ENCODE assay signal across 4 fruit fly cellular contexts in genomic region chr3R:19157997-19158396, dm6.
A peak's percentile ranks its signal among the peaks of the same experiment; 100 is the strongest.
TF ChIP-seq lines count a peak whose summit lies in the region.

No protein-coding gene starts in this region.

- TF ChIP-seq CTCF in whole organism, embryonic (GFP tag; optimal IDR thresholded peaks at IDR 0.05; lab: Kevin White, UChicago) = no peak

TF ChIP-seq in whole organism, adult, 20 proteins besides CTCF, POLR2A, EP300 and RAD21:
- TF ChIP-seq CG7101 (tag; optimal IDR thresholded peaks at IDR 0.05; lab: Kevin White, UChicago) (no peak), CG14711 (tag; optimal IDR thresholded peaks at IDR 0.05; lab: Kevin White, UChicago) (peak; percentile 33), ovo (GFP tag; optimal IDR thresholded peaks at IDR 0.05; lab: Kevin White, UChicago) (peak; percentile 45), Hr96 (GFP tag; optimal IDR thresholded peaks at IDR 0.05; lab: Kevin White, UChicago) (no peak), Clk (GFP tag; optimal IDR thresholded peaks at IDR 0.05; lab: Kevin White, UChicago) (no peak), bab1 (GFP tag; optimal IDR thresholded peaks at IDR 0.05; lab: Kevin White, UChicago) (peak; percentile 61), CG1620 (GFP tag; optimal IDR thresholded peaks at IDR 0.05; lab: Kevin White, UChicago) (peak; percentile 35), Mnt (GFP tag; optimal IDR thresholded peaks at IDR 0.05; lab: Kevin White, UChicago) (no peak), CG5204 (GFP tag; optimal IDR thresholded peaks at IDR 0.05; lab: Kevin White, UChicago) (no peak), pad (GFP tag; optimal IDR thresholded peaks at IDR 0.05; lab: Kevin White, UChicago) (peak; percentile 44)

TF ChIP-seq in whole organism, embryonic, 481 proteins besides CTCF, POLR2A, EP300 and RAD21 (continues in another document):
- TF ChIP-seq z (GFP tag; IDR thresholded peaks at IDR 0.05; lab: Robert Waterston, UW) = no peak
- peak; percentile 1 for TF ChIP-seq HmgZ (tag; optimal IDR thresholded peaks at IDR 0.05; lab: Kevin White, UChicago)
- peak; percentile 6 for TF ChIP-seq CG10979 (tag; optimal IDR thresholded peaks at IDR 0.05; lab: Kevin White, UChicago)
- TF ChIP-seq Med (GFP tag; lab: Kevin White, UChicago) = peak; percentile 80
- no peak for TF ChIP-seq CG30020 (tag; optimal IDR thresholded peaks at IDR 0.05; lab: Kevin White, UChicago)
- no peak for TF ChIP-seq Dll (GFP tag; IDR thresholded peaks at IDR 0.05; lab: Robert Waterston, UW; ENCODE audit: partially characterized antibody)
- TF ChIP-seq exex (tag; optimal IDR thresholded peaks at IDR 0.05; lab: Kevin White, UChicago) = no peak
- peak; percentile 24 for TF ChIP-seq CG7839 (tag; optimal IDR thresholded peaks at IDR 0.05; lab: Kevin White, UChicago)
- no peak for TF ChIP-seq Oli (tag; optimal IDR thresholded peaks at IDR 0.05; lab: Kevin White, UChicago)
- no peak for TF ChIP-seq CG17829 (tag; optimal IDR thresholded peaks at IDR 0.05; lab: Kevin White, UChicago)
- TF ChIP-seq slbo (GFP tag; IDR thresholded peaks at IDR 0.05; lab: Robert Waterston, UW) = peak; percentile 55; the same call in 1 of the 2 replicates
- TF ChIP-seq mirr (GFP tag; optimal IDR thresholded peaks at IDR 0.05; lab: Kevin White, UChicago) = no peak
- TF ChIP-seq CG2678 (tag; optimal IDR thresholded peaks at IDR 0.05; lab: Kevin White, UChicago) = peak; percentile 40
- peak; percentile 28; the same call in 1 of the 2 replicates for TF ChIP-seq Ptx1 (GFP tag; IDR thresholded peaks at IDR 0.05; lab: Robert Waterston, UW)
- TF ChIP-seq CG31388 (GFP tag; optimal IDR thresholded peaks at IDR 0.05; lab: Kevin White, UChicago) = no peak
- peak; percentile 31 for TF ChIP-seq phol (tag; optimal IDR thresholded peaks at IDR 0.05; lab: Kevin White, UChicago)
- peak; percentile 22 for TF ChIP-seq grau (tag; optimal IDR thresholded peaks at IDR 0.05; lab: Kevin White, UChicago)
- no peak for TF ChIP-seq CG13123 (GFP tag; optimal IDR thresholded peaks at IDR 0.05; lab: Kevin White, UChicago)
- no peak for TF ChIP-seq salm (tag; optimal IDR thresholded peaks at IDR 0.05; lab: Kevin White, UChicago)
- TF ChIP-seq CG8290 (GFP tag; optimal IDR thresholded peaks at IDR 0.05; lab: Kevin White, UChicago) = no peak
- TF ChIP-seq CG8290 (tag; optimal IDR thresholded peaks at IDR 0.05; lab: Kevin White, UChicago) = peak in 1 of 2 experiments; percentile 3
- peak; percentile 23 for TF ChIP-seq Sox102F (GFP tag; optimal IDR thresholded peaks at IDR 0.05; lab: Kevin White, UChicago)
- no peak for TF ChIP-seq Dek (tag; optimal IDR thresholded peaks at IDR 0.05; lab: Kevin White, UChicago)
- no peak for TF ChIP-seq CG15073 (GFP tag; optimal IDR thresholded peaks at IDR 0.05; lab: Kevin White, UChicago)
- no peak for TF ChIP-seq Chrac-16 (GFP tag; optimal IDR thresholded peaks at IDR 0.05; lab: Kevin White, UChicago)
- no peak for TF ChIP-seq CG5245 (GFP tag; optimal IDR thresholded peaks at IDR 0.05; lab: Kevin White, UChicago)
- TF ChIP-seq CG6689 (GFP tag; IDR thresholded peaks at IDR 0.05; lab: Robert Waterston, UW) = peak; percentile 45; the same call in 1 of the 2 replicates
- TF ChIP-seq CG2120 (GFP tag; optimal IDR thresholded peaks at IDR 0.05; lab: Kevin White, UChicago) = peak; percentile 22

TF ChIP-seq in whole organism, prepupa, 60 proteins besides CTCF, POLR2A, EP300 and RAD21:
- TF ChIP-seq Eip78C (GFP tag; lab: Kevin White, UChicago) = peak; percentile 30
- no peak for TF ChIP-seq eg (GFP tag; IDR thresholded peaks at IDR 0.05; lab: Robert Waterston, UW)
- TF ChIP-seq svp (GFP tag; lab: Kevin White, UChicago) = peak; percentile 55

TF ChIP-seq in whole organism, pupa, 21 proteins besides CTCF, POLR2A, EP300 and RAD21:
- TF ChIP-seq EcR (GFP tag; optimal IDR thresholded peaks at IDR 0.05; lab: Kevin White, UChicago) (peak; percentile 55), Pif1A (GFP tag; optimal IDR thresholded peaks at IDR 0.05; lab: Kevin White, UChicago) (no peak)
TF ChIP-seq in whole organism, pupa: peak in this region for 1.
